Worm (Caenorhabditis elegans): Measurements from ENCODE around the gene C01G6.4.

- TF ChIP-seq ceh-40 (GFP tag; IDR thresholded peaks at IDR 0.05) (no peak), ztf-3 (GFP tag; optimal IDR thresholded peaks at IDR 0.05) (no peak), unc-62 (GFP tag; optimal IDR thresholded peaks at IDR 0.05) (no peak), ztf-18 (tag; optimal IDR thresholded peaks at IDR 0.05) (no peak), F57A8.1 (GFP tag; optimal IDR thresholded peaks at IDR 0.05) (no peak), Y79H2A.3 (GFP tag; conservative IDR thresholded peaks at IDR 0.05) (no peak), atf-7 (tag; optimal IDR thresholded peaks at IDR 0.05) (no peak), nfya-1 (tag; optimal IDR thresholded peaks at IDR 0.05; ENCODE audit: borderline replicate concordance, insufficient read depth) (no peak), hrde-1 (tag; optimal IDR thresholded peaks at IDR 0.05; ENCODE audit: borderline replicate concordance) (no peak), snpc-4 (GFP tag; optimal IDR thresholded peaks at IDR 0.05) (no peak), snpc-4 (tag; optimal IDR thresholded peaks at IDR 0.05) (no peak)
These were observed 16.3 kb upstream of the C01G6.4 start for ce11 chrII:9289127-9289526.
